Fruit fly (Drosophila melanogaster) whole organism, embryonic: Measurements from ENCODE around the gene asun.
A peak's percentile ranks its signal among the peaks of the same experiment; 100 is the strongest.

ENCODE experiments used
- CG10209 ChIP-seq: fragments of 200-800 bp; sonication (Bioruptor generic); optimal IDR thresholded peaks from 3 replicates; lab custom pipeline; 2017; ENCODE audit warnings: missing biosample characterization, mild to moderate bottlenecking, missing genetic modification characterization, missing genetic modification reagents
- CG10267 ChIP-seq: fragments of 200-800 bp; sonication (Bioruptor generic); optimal IDR thresholded peaks from 2 replicates; lab custom pipeline; 2018; ENCODE audit warnings: missing biosample characterization, mild to moderate bottlenecking, missing genetic modification characterization, moderate library complexity
- CG13424 ChIP-seq: fragments of 200-800 bp; sonication (Bioruptor generic); optimal IDR thresholded peaks from 2 replicates; lab custom pipeline; 2019; ENCODE audit warnings: missing biosample characterization, mild to moderate bottlenecking, missing genetic modification characterization, moderate library complexity
- CG14050 ChIP-seq: fragments of 200-800 bp; sonication (Bioruptor generic); IDR thresholded peaks from 3 replicates; pipeline ENCODE4 v1.3.6; 2022; ENCODE audit warnings: missing biosample characterization, missing genetic modification characterization
- CG1602 ChIP-seq: fragments of 200-800 bp; sonication (Bioruptor generic); optimal IDR thresholded peaks from 3 replicates; lab custom pipeline; 2016; ENCODE audit warnings: missing biosample characterization, missing genetic modification characterization
- CG17361 ChIP-seq: fragments of 200-800 bp; sonication (Bioruptor generic); IDR thresholded peaks from 3 replicates; pipeline ENCODE4 v1.3.6; 2022; ENCODE audit warnings: missing biosample characterization, missing genetic modification characterization
- CG17912 ChIP-seq: fragments of 200-800 bp; sonication (Bioruptor generic); optimal IDR thresholded peaks from 2 replicates; lab custom pipeline; 2018; ENCODE audit warnings: missing biosample characterization, mild to moderate bottlenecking, missing genetic modification characterization
- CG18262 ChIP-seq: fragments of 200-800 bp; optimal IDR thresholded peaks from 3 replicates; lab custom pipeline; 2019; ENCODE audit warnings: missing biosample characterization, mild to moderate bottlenecking, missing genetic modification characterization, moderate library complexity
- CG2120 ChIP-seq: fragments of 200-800 bp; sonication (Bioruptor generic); optimal IDR thresholded peaks from 3 replicates; lab custom pipeline; 2016; ENCODE audit warnings: missing biosample characterization, missing genetic modification characterization
- CG32772 ChIP-seq: fragments of 200-800 bp; sonication (Bioruptor generic); IDR thresholded peaks from 2 replicates; pipeline ENCODE4 v1.3.6; 2022; ENCODE audit warnings: missing biosample characterization, missing genetic modification characterization
- CG3838 ChIP-seq: fragments of 200-800 bp; sonication (Bioruptor generic); optimal IDR thresholded peaks from 3 replicates; lab custom pipeline; 2016; ENCODE audit warnings: missing biosample characterization, missing genetic modification characterization
- CG4854 ChIP-seq: fragments of 200-800 bp; sonication (Bioruptor generic); optimal IDR thresholded peaks from 2 replicates; lab custom pipeline; 2016; ENCODE audit warnings: missing biosample characterization, missing genetic modification characterization, inconsistent platforms
- CG8290 ChIP-seq, 3 experiments: fragments of 200-800 bp; sonication (Bioruptor generic); optimal IDR thresholded peaks; 2 replicates each; lab custom pipeline; 2016 to 2019; ENCODE audit warnings: missing biosample characterization in 3 of 3, missing genetic modification characterization in 3 of 3, mild to moderate bottlenecking in 2 of 3, moderate library complexity in 1 of 3
- CkIIα-i1 ChIP-seq: fragments of 200-800 bp; sonication (Bioruptor generic); IDR thresholded peaks from 2 replicates; pipeline ENCODE4 v1.3.6; 2022; ENCODE audit warnings: missing biosample characterization, missing genetic modification characterization
- CrebB ChIP-seq: fragments of 200-800 bp; sonication (Bioruptor generic); optimal IDR thresholded peaks from 3 replicates; lab custom pipeline; 2018; ENCODE audit warnings: missing biosample characterization, mild to moderate bottlenecking, missing genetic modification characterization
- ERR ChIP-seq: fragments of 200-800 bp; sonication (Bioruptor generic); optimal IDR thresholded peaks from 2 replicates; lab custom pipeline; 2016; ENCODE audit warnings: missing biosample characterization, missing genetic modification characterization
- Lhr ChIP-seq: fragments of 200-800 bp; sonication (Bioruptor generic); optimal IDR thresholded peaks from 3 replicates; lab custom pipeline; 2017; ENCODE audit warnings: mild to moderate bottlenecking, missing biosample characterization, missing genetic modification reagents, missing genetic modification characterization
- Mad ChIP-seq: fragments of 200-800 bp; sonication (Bioruptor generic); optimal IDR thresholded peaks from 2 replicates; lab custom pipeline; 2016; ENCODE audit warnings: missing biosample characterization, missing genetic modification characterization
- NFAT ChIP-seq: fragments of 200-800 bp; sonication (Bioruptor generic); IDR thresholded peaks from 2 replicates; pipeline ENCODE4 v1.3.6; 2022; ENCODE audit warnings: missing biosample characterization, missing genetic modification characterization
- Oli ChIP-seq: fragments of 200-800 bp; sonication (Bioruptor generic); optimal IDR thresholded peaks from 2 replicates; lab custom pipeline; 2018; ENCODE audit warnings: missing biosample characterization, mild to moderate bottlenecking, missing genetic modification characterization, moderate library complexity
- PHDP ChIP-seq: fragments of 200-800 bp; sonication (Bioruptor generic); optimal IDR thresholded peaks from 3 replicates; lab custom pipeline; 2018; ENCODE audit warnings: missing biosample characterization, mild to moderate bottlenecking, missing genetic modification characterization, moderate library complexity
- amos ChIP-seq: fragments of 200-800 bp; sonication (Bioruptor generic); IDR thresholded peaks from 2 replicates; pipeline ENCODE4 v1.3.6; 2022; ENCODE audit warnings: missing biosample characterization, missing genetic modification characterization; ENCODE audit not compliant: partially characterized antibody
- btn ChIP-seq: fragments of 200-800 bp; sonication (Bioruptor generic); optimal IDR thresholded peaks from 2 replicates; lab custom pipeline; 2016; ENCODE audit warnings: missing biosample characterization, missing genetic modification characterization
- chinmo ChIP-seq: fragments of 200-800 bp; sonication (Bioruptor generic); IDR thresholded peaks from 4 replicates; pipeline ENCODE4 v1.3.6; 2022; ENCODE audit warnings: missing biosample characterization, missing genetic modification characterization; ENCODE audit not compliant: partially characterized antibody
- ci ChIP-seq: fragments of 200-800 bp; sonication (Bioruptor generic); IDR thresholded peaks from 3 replicates; pipeline ENCODE4 v1.3.6; 2022; ENCODE audit warnings: missing biosample characterization, missing genetic modification characterization
- fd96Cb ChIP-seq: fragments of 200-800 bp; sonication (Bioruptor generic); optimal IDR thresholded peaks from 2 replicates; lab custom pipeline; 2018; ENCODE audit warnings: missing biosample characterization, mild to moderate bottlenecking, missing genetic modification characterization, moderate library complexity
- gce ChIP-seq: fragments of 200-800 bp; sonication (Bioruptor generic); IDR thresholded peaks from 3 replicates; pipeline ENCODE4 v1.3.6; 2022; ENCODE audit warnings: missing biosample characterization, missing genetic modification characterization
- inv ChIP-seq: fragments of 200-800 bp; sonication (Bioruptor generic); IDR thresholded peaks from 2 replicates; pipeline ENCODE4 v1.3.6; 2022; ENCODE audit warnings: missing biosample characterization, missing genetic modification characterization; ENCODE audit not compliant: partially characterized antibody
- lov ChIP-seq, 2 experiments: fragments of 200-800 bp in 1 of 2; fragments of >200 bp in 1 of 2; sonication (Bioruptor generic) in 1 of 2; IDR thresholded peaks in 1 of 2; optimal IDR thresholded peaks in 1 of 2; 2 replicates in 1 of 2; 3 replicates in 1 of 2; pipeline versions ENCODE4 v1.3.6 to Lab custom; 2017 to 2022; ENCODE audit warnings: missing biosample characterization in 1 of 2, missing genetic modification characterization in 1 of 2
- nerfin-1 ChIP-seq: fragments of 200-800 bp; sonication (Bioruptor generic); optimal IDR thresholded peaks from 3 replicates; lab custom pipeline; 2019; ENCODE audit warnings: missing biosample characterization, mild to moderate bottlenecking, missing genetic modification characterization, moderate library complexity
- nmo ChIP-seq: fragments of 200-800 bp; sonication (Bioruptor generic); optimal IDR thresholded peaks from 2 replicates; lab custom pipeline; 2018; ENCODE audit warnings: missing biosample characterization, mild to moderate bottlenecking, missing genetic modification characterization, moderate library complexity
- pnt ChIP-seq: fragments of 200-800 bp; sonication (Bioruptor generic); optimal IDR thresholded peaks from 3 replicates; lab custom pipeline; 2016; ENCODE audit warnings: missing biosample characterization, missing genetic modification characterization
- prd ChIP-seq, 3 experiments: fragments of >200 bp in 2 of 3; fragments of 200-800 bp in 1 of 3; sonication (Bioruptor generic) in 1 of 3; optimal IDR thresholded peaks in 2 of 3; IDR thresholded peaks in 1 of 3; 2 replicates in 2 of 3; 3 replicates in 1 of 3; pipeline versions ENCODE4 v1.3.6 to Lab custom; 2017 to 2022; ENCODE audit warnings: missing biosample characterization in 1 of 3, missing genetic modification characterization in 1 of 3
- schlank ChIP-seq: fragments of 200-800 bp; sonication (Bioruptor generic); optimal IDR thresholded peaks from 2 replicates; lab custom pipeline; 2018; ENCODE audit warnings: missing biosample characterization, mild to moderate bottlenecking, missing genetic modification characterization
- sob ChIP-seq: fragments of 200-800 bp; sonication (Bioruptor generic); IDR thresholded peaks from 2 replicates; pipeline ENCODE4 v1.3.6; 2022; ENCODE audit warnings: missing biosample characterization, missing genetic modification characterization
- tgo ChIP-seq: fragments of 200-800 bp; sonication (Bioruptor generic); IDR thresholded peaks from 3 replicates; pipeline ENCODE4 v1.3.6; 2022; ENCODE audit warnings: missing biosample characterization, missing genetic modification characterization

Gene asun

dm6 chr3R:16223252-16224037 lies 40.6 kb upstream of the asun start (continued):
- TF ChIP-seq ERR (peak; percentile 6), CG1602 (peak; percentile 13), ci (GFP tag; lab: Robert Waterston, UW) (peak; percentile 67; the same call in 2 of the 3 replicates), nerfin-1 (tag; lab: Kevin White, UChicago) (peak; percentile 8), CG17361 (GFP tag; lab: Robert Waterston, UW) (no peak), Lhr (GFP tag; lab: Kevin White, UChicago) (no peak), CG10209 (GFP tag; lab: Kevin White, UChicago) (no peak), gce (GFP tag; lab: Robert Waterston, UW) (0 out of 3 replicates have a peak, but pooled peaks have one; percentile 42), CG13424 (tag; lab: Kevin White, UChicago) (peak; percentile 55), fd96Cb (tag; lab: Kevin White, UChicago) (peak; percentile 46), lov (optimal IDR thresholded peaks at IDR 0.05; lab: Kevin White, UChicago) (no peak), lov (GFP tag; IDR thresholded peaks at IDR 0.05; lab: Robert Waterston, UW) (no peak), nmo (GFP tag; lab: Kevin White, UChicago) (peak; percentile 43), PHDP (peak; percentile 30), CG18262 (tag; lab: Kevin White, UChicago) (peak; percentile 35), tgo (GFP tag; lab: Robert Waterston, UW) (no peak), chinmo (peak; percentile 89), CrebB (tag; lab: Kevin White, UChicago) (peak; percentile 18), amos (no peak; the same call in 1 of the 2 replicates), Mad (GFP tag; lab: Kevin White, UChicago) (no peak), btn (GFP tag; lab: Kevin White, UChicago) (no peak), inv (GFP tag; lab: Robert Waterston, UW) (no peak), sob (GFP tag; lab: Robert Waterston, UW) (no peak), pnt (GFP tag; lab: Kevin White, UChicago) (no peak), Oli (tag; lab: Kevin White, UChicago) (peak; percentile 51), schlank (tag; lab: Kevin White, UChicago) (no peak), CkIIα-i1 (GFP tag; lab: Robert Waterston, UW) (no peak), CG2120 (GFP tag; lab: Kevin White, UChicago) (peak; percentile 15), CG8290 (GFP tag; optimal IDR thresholded peaks at IDR 0.05; lab: Kevin White, UChicago) (no peak), CG8290 (tag; optimal IDR thresholded peaks at IDR 0.05; lab: Kevin White, UChicago) (peak in 1 of 2 experiments; percentile 75), CG10267 (no peak), CG32772 (GFP tag; lab: Robert Waterston, UW) (peak; percentile 38; the same call in 1 of the 2 replicates), prd (optimal IDR thresholded peaks at IDR 0.05; lab: Kevin White, UChicago) (no peak), prd (GFP tag; IDR thresholded peaks at IDR 0.05; lab: Robert Waterston, UW) (peak; percentile 47; the same call in 1 of the 3 replicates), CG17912 (GFP tag; lab: Kevin White, UChicago) (no peak), CG3838 (GFP tag; lab: Kevin White, UChicago) (no peak), CG4854 (GFP tag; lab: Kevin White, UChicago) (no peak), NFAT (GFP tag; lab: Robert Waterston, UW) (peak; percentile 38; the same call in 1 of the 2 replicates), CG14050 (GFP tag; lab: Robert Waterston, UW) (no peak)
